Fruit fly (Drosophila melanogaster) whole organism, embryonic: ENCODE data around the gene mfr.

Experiments
- CG10274 ChIP-seq: fragments of 200-800 bp; sonication (Bioruptor generic); optimal IDR thresholded peaks from 3 replicates; lab custom pipeline; 2017; ENCODE audit warnings: missing biosample characterization, mild to moderate bottlenecking, missing genetic modification characterization
- CG12155 ChIP-seq: fragments of 200-800 bp; sonication (Bioruptor generic); optimal IDR thresholded peaks from 3 replicates; lab custom pipeline; 2016; ENCODE audit warnings: missing biosample characterization, missing genetic modification characterization
- CG4282 ChIP-seq: fragments of 200-800 bp; sonication (Bioruptor generic); optimal IDR thresholded peaks from 2 replicates; lab custom pipeline; 2016; ENCODE audit warnings: missing biosample characterization, missing genetic modification characterization
- CG9727 ChIP-seq: fragments of 200-800 bp; sonication (Bioruptor generic); optimal IDR thresholded peaks from 3 replicates; lab custom pipeline; 2017; ENCODE audit warnings: missing biosample characterization, mild to moderate bottlenecking, missing genetic modification characterization
- Dip2 ChIP-seq: fragments of 200-800 bp; sonication (Bioruptor generic); IDR thresholded peaks from 2 replicates; pipeline ENCODE4 v1.3.6; 2022; ENCODE audit warnings: missing biosample characterization, missing genetic modification characterization
- NFAT ChIP-seq: fragments of 200-800 bp; sonication (Bioruptor generic); IDR thresholded peaks from 2 replicates; pipeline ENCODE4 v1.3.6; 2022; ENCODE audit warnings: missing biosample characterization, missing genetic modification characterization
- schlank ChIP-seq: fragments of 200-800 bp; sonication (Bioruptor generic); optimal IDR thresholded peaks from 2 replicates; lab custom pipeline; 2018; ENCODE audit warnings: missing biosample characterization, mild to moderate bottlenecking, missing genetic modification characterization
- wor ChIP-seq: fragments of 200-800 bp; sonication (Bioruptor generic); IDR thresholded peaks from 2 replicates; pipeline ENCODE4 v1.3.6; 2022; ENCODE audit warnings: missing biosample characterization, missing genetic modification characterization

DNA sequence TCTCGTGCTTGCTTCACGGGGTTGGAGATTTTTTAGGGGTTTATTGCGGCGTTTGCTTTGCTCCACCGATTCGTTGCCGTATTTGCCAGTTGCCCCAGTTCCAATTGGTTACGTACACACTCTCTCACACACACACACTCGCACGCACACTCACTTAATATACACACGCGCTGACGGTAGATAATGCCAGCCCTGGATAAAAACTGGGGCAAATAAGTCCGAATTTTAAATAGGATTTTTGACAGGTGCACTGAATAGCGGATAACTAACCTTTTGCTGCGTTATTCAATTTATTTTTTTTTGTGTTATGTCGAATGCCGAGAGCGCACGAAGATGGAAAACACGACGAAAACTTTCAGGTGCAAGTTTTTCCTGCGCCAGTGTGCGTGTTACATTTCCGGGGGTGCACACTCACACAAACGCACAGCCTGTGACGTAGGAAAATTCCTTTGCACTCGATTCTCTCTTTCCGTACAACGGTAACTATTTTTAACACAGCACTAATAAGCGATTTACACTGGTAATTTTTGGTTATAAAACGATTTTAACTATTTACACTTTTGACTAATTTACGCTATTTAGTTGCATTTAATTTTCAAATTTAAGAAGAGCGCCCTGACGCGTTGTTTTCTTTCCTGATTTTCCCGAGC is 40.2 kb upstream of the mfr start:
- TF ChIP-seq NFAT (no peak), CG4282 (GFP tag; lab: Kevin White, UChicago) (no peak), CG12155 (GFP tag; lab: Kevin White, UChicago) (no peak), Dip2 (no peak), schlank (tag; lab: Kevin White, UChicago) (no peak), wor (GFP tag; lab: Robert Waterston, UW) (no peak), CG10274 (GFP tag; lab: Kevin White, UChicago) (no peak), CG9727 (GFP tag; lab: Kevin White, UChicago) (no peak)
